Fruit fly (Drosophila melanogaster) whole organism, embryonic: ENCODE measurements around the gene Nf1.

ENCODE experiments used
- B-H1 ChIP-seq: fragments of 200-800 bp; sonication (Bioruptor generic); IDR thresholded peaks from 3 replicates; pipeline ENCODE4 v1.3.6; 2022; ENCODE audit warnings: missing biosample characterization, missing genetic modification characterization
- CG15479 ChIP-seq: fragments of 200-800 bp; sonication (Bioruptor generic); optimal IDR thresholded peaks from 3 replicates; lab custom pipeline; 2019; ENCODE audit warnings: missing biosample characterization, mild to moderate bottlenecking, missing genetic modification characterization, moderate library complexity
- CG16813 ChIP-seq: fragments of 200-800 bp; sonication (Bioruptor generic); IDR thresholded peaks from 3 replicates; pipeline ENCODE4 v1.3.6; 2022; ENCODE audit warnings: missing biosample characterization, missing genetic modification characterization; ENCODE audit not compliant: partially characterized antibody
- CG7963 ChIP-seq: fragments of 200-800 bp; sonication (Bioruptor generic); IDR thresholded peaks from 3 replicates; pipeline ENCODE4 v1.3.6; 2022; ENCODE audit warnings: missing biosample characterization, missing genetic modification characterization; ENCODE audit not compliant: partially characterized antibody
- CG8944 ChIP-seq: fragments of 200-800 bp; sonication (Bioruptor generic); optimal IDR thresholded peaks from 3 replicates; lab custom pipeline; 2016; ENCODE audit warnings: missing biosample characterization, missing genetic modification characterization
- Hmx ChIP-seq: fragments of 200-800 bp; sonication (Bioruptor generic); optimal IDR thresholded peaks from 2 replicates; lab custom pipeline; 2016; ENCODE audit warnings: missing biosample characterization, missing genetic modification characterization
- Hr78 ChIP-seq, 2 experiments: fragments of 200-800 bp in 1 of 2; fragments of >200 bp in 1 of 2; sonication (Bioruptor generic) in 1 of 2; optimal IDR thresholded peaks; 2 replicates each; lab custom pipeline; 2017 to 2019; ENCODE audit warnings: missing biosample characterization in 2 of 2, missing genetic modification characterization in 2 of 2, mild to moderate bottlenecking in 1 of 2, moderate library complexity in 1 of 2
- Opbp ChIP-seq: fragments of 200-800 bp; sonication (Bioruptor generic); IDR thresholded peaks from 3 replicates; pipeline ENCODE4 v1.3.6; 2022; ENCODE audit warnings: missing biosample characterization, missing genetic modification characterization; ENCODE audit not compliant: partially characterized antibody
- ap ChIP-seq: fragments of 200-800 bp; sonication (Bioruptor generic); IDR thresholded peaks from 2 replicates; pipeline ENCODE4 v1.3.6; 2022; ENCODE audit warnings: missing biosample characterization, missing genetic modification characterization
- chinmo ChIP-seq: fragments of 200-800 bp; sonication (Bioruptor generic); IDR thresholded peaks from 4 replicates; pipeline ENCODE4 v1.3.6; 2022; ENCODE audit warnings: missing biosample characterization, missing genetic modification characterization; ENCODE audit not compliant: partially characterized antibody
- eyg ChIP-seq: fragments of 200-800 bp; sonication (Bioruptor generic); optimal IDR thresholded peaks from 3 replicates; lab custom pipeline; 2016; ENCODE audit warnings: missing biosample characterization, missing genetic modification characterization
- pan ChIP-seq, 4 experiments: fragments of >200 bp in 3 of 4; fragments of 200-800 bp in 1 of 4; sonication (Bioruptor generic) in 1 of 4; optimal IDR thresholded peaks in 3 of 4; IDR thresholded peaks in 1 of 4; 2 replicates each; pipeline versions ENCODE4 v1.3.6 to Lab custom; 2017 to 2022; ENCODE audit warnings: missing biosample characterization in 2 of 4, missing genetic modification characterization in 2 of 4, mixed read lengths in 1 of 4
- sisA ChIP-seq: fragments of 200-800 bp; sonication (Bioruptor generic); IDR thresholded peaks from 2 replicates; pipeline ENCODE4 v1.3.6; 2022; ENCODE audit warnings: missing biosample characterization, missing genetic modification characterization
- toy ChIP-seq: fragments of 200-800 bp; sonication (Bioruptor generic); IDR thresholded peaks from 2 replicates; pipeline ENCODE4 v1.3.6; 2022; ENCODE audit warnings: missing biosample characterization, missing genetic modification characterization

DNA sequence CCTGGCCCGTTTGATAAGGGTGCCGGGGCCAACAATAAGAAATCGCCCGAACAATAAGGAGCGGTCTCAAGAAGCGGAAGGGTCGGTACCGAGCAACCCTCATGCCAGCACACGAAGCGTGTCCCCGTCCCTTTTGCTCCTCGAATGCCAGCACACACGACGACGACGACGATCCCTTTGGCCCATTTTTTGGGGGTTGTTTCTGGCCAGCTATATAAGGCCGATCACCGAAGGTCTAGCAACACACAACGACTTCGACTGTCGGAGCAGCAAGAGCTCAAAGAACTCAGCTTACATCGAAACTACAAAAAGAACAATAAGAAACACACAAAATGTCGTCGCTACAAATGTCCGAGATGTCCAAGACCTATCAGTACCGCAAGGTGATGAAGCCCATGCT, 16.8 kb downstream of the Nf1 start:
- TF ChIP-seq toy (GFP tag; lab: Robert Waterston, UW) (no peak), B-H1 (GFP tag; lab: Robert Waterston, UW) (no peak), sisA (GFP tag; lab: Robert Waterston, UW) (no peak), Opbp (GFP tag; lab: Robert Waterston, UW) (peak; percentile 22; the same call in 1 of the 3 replicates), CG7963 (GFP tag; lab: Robert Waterston, UW) (no peak), eyg (no peak), ap (GFP tag; lab: Robert Waterston, UW) (no peak), chinmo (no peak), CG15479 (GFP tag; lab: Kevin White, UChicago) (no peak), CG8944 (GFP tag; lab: Kevin White, UChicago) (no peak), Hmx (GFP tag; lab: Kevin White, UChicago) (no peak), Hr78 (GFP tag; optimal IDR thresholded peaks at IDR 0.05; lab: Kevin White, UChicago) (no peak), CG16813 (GFP tag; lab: Robert Waterston, UW) (no peak), pan (optimal IDR thresholded peaks at IDR 0.05; lab: Kevin White, UChicago) (no peak), pan (GFP tag; optimal IDR thresholded peaks at IDR 0.05 in 1 of 2, IDR thresholded peaks at IDR 0.05 in 1 of 2) (no peak)
